Fruit fly (Drosophila melanogaster): ENCODE data around the gene Pxt.

The Pxt gene

dm6 chr3R:17707799-17708198, 11.5 kb upstream of the Pxt start (continued):
- TF ChIP-seq CG17802 (tag; optimal IDR thresholded peaks at IDR 0.05) (no peak), abd-A (tag; optimal IDR thresholded peaks at IDR 0.05) (no peak), shn (GFP tag; optimal IDR thresholded peaks at IDR 0.05) (no peak), Med (GFP tag) (peak; percentile 59), CG13287 (GFP tag; IDR thresholded peaks at IDR 0.05; ENCODE audit: partially characterized antibody) (no peak), vvl (GFP tag; IDR thresholded peaks at IDR 0.05) (0 out of 2 replicates have a peak, but pooled peaks have one; percentile 6)

dm6 chr3R:17708778-17709476, 10.3 kb upstream of the Pxt start:
- TF ChIP-seq Ptx1 (GFP tag; IDR thresholded peaks at IDR 0.05) (peak; percentile 10; the same call in 1 of the 2 replicates), CG10979 (tag; optimal IDR thresholded peaks at IDR 0.05) (peak; percentile 6), CG2199 (GFP tag; IDR thresholded peaks at IDR 0.05) (0 out of 3 replicates have a peak, but pooled peaks have one; percentile 54), Gug (GFP tag; IDR thresholded peaks at IDR 0.05) (peak; percentile 23; the same call in 2 of the 4 replicates), Med (GFP tag) (peak; percentile 62), sisA (GFP tag; IDR thresholded peaks at IDR 0.05) (peak; percentile 22; the same call in 1 of the 2 replicates), Optix (GFP tag; IDR thresholded peaks at IDR 0.05) (peak; percentile 39; the same call in 1 of the 3 replicates), Meics (GFP tag; optimal IDR thresholded peaks at IDR 0.05) (no peak), CG11695 (GFP tag; IDR thresholded peaks at IDR 0.05) (peak; percentile 35; the same call in 1 of the 3 replicates), CG1603 (tag; optimal IDR thresholded peaks at IDR 0.05) (peak; percentile 35), ci (GFP tag; IDR thresholded peaks at IDR 0.05) (peak; percentile 60; the same call in 2 of the 3 replicates), Scr (GFP tag; IDR thresholded peaks at IDR 0.05; ENCODE audit: partially characterized antibody) (no peak), CG43689 (GFP tag; IDR thresholded peaks at IDR 0.05) (no peak), CG4707 (GFP tag; optimal IDR thresholded peaks at IDR 0.05) (peak; percentile 18), onecut (GFP tag; IDR thresholded peaks at IDR 0.05) (0 out of 2 replicates have a peak, but pooled peaks have one; percentile 1), CG17328 (GFP tag; IDR thresholded peaks at IDR 0.05) (0 out of 2 replicates have a peak, but pooled peaks have one; percentile 13), CG11696 (GFP tag; IDR thresholded peaks at IDR 0.05) (peak; percentile 85), CG10366 (GFP tag; IDR thresholded peaks at IDR 0.05) (0 out of 2 replicates have a peak, but pooled peaks have one; percentile 23), dmrt11E (tag; optimal IDR thresholded peaks at IDR 0.05) (peak; percentile 7), btn (GFP tag; optimal IDR thresholded peaks at IDR 0.05) (no peak), CG8388 (GFP tag; optimal IDR thresholded peaks at IDR 0.05) (peak; percentile 5), pan (optimal IDR thresholded peaks at IDR 0.05) (no peak), pan (GFP tag; optimal IDR thresholded peaks at IDR 0.05 in 1 of 2, IDR thresholded peaks at IDR 0.05 in 1 of 2) (peak in 1 of 2 experiments; percentile 33), prd (optimal IDR thresholded peaks at IDR 0.05) (no peak), prd (GFP tag; IDR thresholded peaks at IDR 0.05) (peak; percentile 37; the same call in 2 of the 3 replicates), zfh1 (GFP tag; IDR thresholded peaks at IDR 0.05) (0 out of 3 replicates have a peak, but pooled peaks have one; percentile 47), lmd (GFP tag; IDR thresholded peaks at IDR 0.05) (0 out of 2 replicates have a peak, but pooled peaks have one; percentile 19), CG32767 (GFP tag; IDR thresholded peaks at IDR 0.05) (0 out of 2 replicates have a peak, but pooled peaks have one; percentile 40), bsh (GFP tag; optimal IDR thresholded peaks at IDR 0.05) (peak in 1 of 2 experiments; percentile 23), chif (GFP tag; optimal IDR thresholded peaks at IDR 0.05) (peak in 1 of 2 experiments; percentile 12), chm (GFP tag; IDR thresholded peaks at IDR 0.05) (0 out of 2 replicates have a peak, but pooled peaks have one; percentile 20), CG1602 (GFP tag; optimal IDR thresholded peaks at IDR 0.05) (no peak), CG12104 (GFP tag; optimal IDR thresholded peaks at IDR 0.05) (no peak), seq (GFP tag; IDR thresholded peaks at IDR 0.05) (0 out of 2 replicates have a peak, but pooled peaks have one; percentile 15), ro (GFP tag; IDR thresholded peaks at IDR 0.05) (no peak), H15 (GFP tag; IDR thresholded peaks at IDR 0.05) (0 out of 3 replicates have a peak, but pooled peaks have one; percentile 41), slbo (GFP tag; IDR thresholded peaks at IDR 0.05) (0 out of 2 replicates have a peak, but pooled peaks have one; percentile 20), CG15073 (GFP tag; optimal IDR thresholded peaks at IDR 0.05) (peak; percentile 24), pros (GFP tag; optimal IDR thresholded peaks at IDR 0.05) (peak; percentile 56), Xrp1 (GFP tag; IDR thresholded peaks at IDR 0.05) (0 out of 2 replicates have a peak, but pooled peaks have one; percentile 21), BEAF-32 (GFP tag; optimal IDR thresholded peaks at IDR 0.05) (no peak), vvl (GFP tag; IDR thresholded peaks at IDR 0.05) (peak; percentile 28; the same call in 1 of the 2 replicates), CG18599 (GFP tag; optimal IDR thresholded peaks at IDR 0.05) (peak; percentile 13)

Measured in whole organism, embryonic.